Worm (Caenorhabditis elegans) whole organism, late embryonic: Measurements from ENCODE around the gene daf-14.

Experiments used
- Y22D7AL.16 ChIP-seq: sonication (generic microtip); optimal IDR thresholded peaks from 2 replicates; lab custom pipeline; 2016; ENCODE audit warnings: missing genetic modification characterization, missing compliant biosample characterization
- ceh-19 ChIP-seq: fragments of 200-800 bp; sonication (Bioruptor generic); optimal IDR thresholded peaks from 2 replicates; lab custom pipeline; 2018; ENCODE audit warnings: mild to moderate bottlenecking, missing genetic modification characterization, missing compliant biosample characterization
- ets-4 ChIP-seq: sonication (generic microtip); optimal IDR thresholded peaks from 2 replicates; lab custom pipeline; 2016; ENCODE audit warnings: missing genetic modification characterization, missing compliant biosample characterization
- hlh-30 ChIP-seq: sonication (generic microtip); optimal IDR thresholded peaks from 2 replicates; lab custom pipeline; 2017; ENCODE audit warnings: antibody characterized with exemption, missing genetic modification characterization, missing compliant biosample characterization; ENCODE audit not compliant: insufficient read depth
- lim-6 ChIP-seq: sonication (generic microtip); optimal IDR thresholded peaks from 2 replicates; lab custom pipeline; 2016; ENCODE audit warnings: missing genetic modification characterization, missing compliant biosample characterization
- nhr-11 ChIP-seq: fragments of 150-350 bp; optimal IDR thresholded peaks from 2 replicates; lab custom pipeline; 2014; ENCODE audit warnings: missing biosample characterization, missing genetic modification characterization
- pqm-1 ChIP-seq: sonication (generic microtip); optimal IDR thresholded peaks from 2 replicates; lab custom pipeline; 2016; ENCODE audit warnings: missing genetic modification characterization, missing compliant biosample characterization
- ttx-3 ChIP-seq: sonication (generic microtip); optimal IDR thresholded peaks from 2 replicates; lab custom pipeline; 2016; ENCODE audit warnings: missing genetic modification reagents, missing genetic modification characterization, missing compliant biosample characterization

ce11 chrIV:10276960-10277359 is 26.5 kb downstream of the daf-14 start, which contains the start of gene Y43C5A.7:
- no peak for TF ChIP-seq nhr-11 (tag; lab: Kevin White, UChicago)
- TF ChIP-seq Y22D7AL.16, result no peak
- TF ChIP-seq pqm-1 (tag; lab: Kevin White, UChicago), result no peak
- TF ChIP-seq lim-6 (tag; lab: Kevin White, UChicago), result no peak
- no peak for TF ChIP-seq ttx-3 (tag; lab: Kevin White, UChicago)
- no peak for TF ChIP-seq ceh-19 (GFP tag; lab: Kevin White, UChicago)
- no peak for TF ChIP-seq ets-4 (tag; lab: Kevin White, UChicago)
- no peak for TF ChIP-seq hlh-30 (tag; lab: Kevin White, UChicago)
